Worm (Caenorhabditis elegans): ENCODE data around the gene gkow-1.

gkow-1 gene

DNA sequence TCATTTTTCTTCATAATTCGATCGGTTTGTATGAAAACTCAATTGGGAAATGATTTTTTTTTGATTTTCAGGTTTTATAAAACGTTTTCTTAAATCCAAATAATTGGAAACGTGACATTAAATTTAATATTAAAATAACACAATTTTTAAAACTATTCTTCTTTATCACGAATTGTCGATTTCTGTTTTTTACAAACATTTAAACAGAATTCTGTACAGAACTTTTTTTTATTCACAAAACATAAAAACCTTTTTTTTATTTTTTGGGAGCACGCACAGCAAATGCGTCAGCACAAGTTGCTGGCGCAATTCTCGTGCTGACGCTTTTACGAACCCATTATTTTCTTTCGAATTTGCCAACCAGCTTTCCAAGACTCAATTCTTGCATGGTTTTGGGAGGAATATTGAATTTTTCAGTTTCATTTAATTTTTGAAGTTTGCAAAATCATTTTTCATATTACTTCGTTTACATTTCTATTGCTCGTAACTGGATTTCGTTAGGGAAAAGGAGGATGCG lies 15.9 kb downstream of the gkow-1 start, which contains the start of gene mpz-5 (continued):
- peak; percentile 9 for TF ChIP-seq ama-1 (optimal IDR thresholded peaks at IDR 0.05)
- TF ChIP-seq elt-1 (tag; optimal IDR thresholded peaks at IDR 0.05), result no peak
- TF ChIP-seq ztf-1 (GFP tag; conservative IDR thresholded peaks at IDR 0.05), result no peak
- TF ChIP-seq unc-55 (GFP tag; optimal IDR thresholded peaks at IDR 0.05), result peak; percentile 78
- no peak for TF ChIP-seq unc-62 (GFP tag; optimal IDR thresholded peaks at IDR 0.05)
- peak; percentile 83 for TF ChIP-seq gmeb-1 (tag; optimal IDR thresholded peaks at IDR 0.05)
- TF ChIP-seq peb-1 (tag; optimal IDR thresholded peaks at IDR 0.05), result no peak
- no peak for TF ChIP-seq Y55F3AM.14 (GFP tag; optimal IDR thresholded peaks at IDR 0.05)
- peak; percentile 46 for TF ChIP-seq fos-1 (tag; optimal IDR thresholded peaks at IDR 0.05)
- TF ChIP-seq lin-39 (tag; optimal IDR thresholded peaks at IDR 0.05), result no peak
- TF ChIP-seq lsy-2 (tag; optimal IDR thresholded peaks at IDR 0.05), result peak; percentile 72 to 87
- no peak for TF ChIP-seq mbf-1 (tag; optimal IDR thresholded peaks at IDR 0.05)
- TF ChIP-seq nhr-10 (tag; optimal IDR thresholded peaks at IDR 0.05), result no peak
- TF ChIP-seq nhr-237 (tag; optimal IDR thresholded peaks at IDR 0.05), result no peak
- no peak for TF ChIP-seq snpc-4 (tag; optimal IDR thresholded peaks at IDR 0.05)
- TF ChIP-seq unc-39 (tag; optimal IDR thresholded peaks at IDR 0.05), result no peak
- TF ChIP-seq nhr-77 (tag; optimal IDR thresholded peaks at IDR 0.05), result no peak
- peak; percentile 92 for TF ChIP-seq C34F6.9 (tag; optimal IDR thresholded peaks at IDR 0.05)
- TF ChIP-seq nhr-25 (tag; optimal IDR thresholded peaks at IDR 0.05), result peak; percentile 80
- no peak for TF ChIP-seq ceh-82 (tag; optimal IDR thresholded peaks at IDR 0.05)
- no peak for TF ChIP-seq zag-1 (tag; optimal IDR thresholded peaks at IDR 0.05)
- TF ChIP-seq dmd-4 (tag; optimal IDR thresholded peaks at IDR 0.05), result no peak
- peak; percentile 17 for TF ChIP-seq nhr-21 (tag; optimal IDR thresholded peaks at IDR 0.05)

DNA sequence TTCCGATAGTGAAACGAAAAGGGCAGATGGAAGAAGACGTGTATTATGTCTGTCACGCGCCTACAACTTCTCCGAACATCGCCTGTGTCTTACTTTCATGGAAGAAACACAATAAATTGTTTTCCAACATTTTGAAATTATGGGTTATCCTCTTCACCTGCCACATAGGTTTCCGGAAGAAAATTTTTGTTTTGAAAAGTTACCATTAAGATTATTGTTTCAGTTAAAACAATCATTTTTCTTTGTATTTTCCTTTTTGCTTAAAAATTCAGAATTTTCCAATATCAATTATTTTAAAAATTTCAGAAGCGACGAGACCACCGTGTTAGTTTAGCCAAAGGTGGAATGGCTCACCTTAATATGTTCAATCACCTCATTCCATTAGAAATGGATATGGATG lies 16.7 kb downstream of the gkow-1 start, which contains the start of gene mask-1:
TSS of gene mask-1 (plus strand) at position 301 of the 400 bp plus-strand sequence.
- no peak for TF ChIP-seq mab-5 (tag; optimal IDR thresholded peaks at IDR 0.05)
- TF ChIP-seq nhr-6 (tag; optimal IDR thresholded peaks at IDR 0.05), result no peak
- no peak for TF ChIP-seq sma-3 (GFP tag; optimal IDR thresholded peaks at IDR 0.05)
- no peak for TF ChIP-seq mdl-1 (tag; optimal IDR thresholded peaks at IDR 0.05)
- TF ChIP-seq unc-62 (GFP tag; optimal IDR thresholded peaks at IDR 0.05), result no peak
- no peak for TF ChIP-seq nhr-23 (tag; optimal IDR thresholded peaks at IDR 0.05)
- no peak for TF ChIP-seq lin-11 (tag; optimal IDR thresholded peaks at IDR 0.05)
- no peak for TF ChIP-seq alr-1 (tag; optimal IDR thresholded peaks at IDR 0.05)
- TF ChIP-seq lin-39 (tag; optimal IDR thresholded peaks at IDR 0.05), result no peak
- TF ChIP-seq crh-2 (tag; optimal IDR thresholded peaks at IDR 0.05), result no peak
- no peak for TF ChIP-seq nhr-129 (tag; optimal IDR thresholded peaks at IDR 0.05)
- TF ChIP-seq ceh-82 (tag; optimal IDR thresholded peaks at IDR 0.05), result no peak

DNA sequence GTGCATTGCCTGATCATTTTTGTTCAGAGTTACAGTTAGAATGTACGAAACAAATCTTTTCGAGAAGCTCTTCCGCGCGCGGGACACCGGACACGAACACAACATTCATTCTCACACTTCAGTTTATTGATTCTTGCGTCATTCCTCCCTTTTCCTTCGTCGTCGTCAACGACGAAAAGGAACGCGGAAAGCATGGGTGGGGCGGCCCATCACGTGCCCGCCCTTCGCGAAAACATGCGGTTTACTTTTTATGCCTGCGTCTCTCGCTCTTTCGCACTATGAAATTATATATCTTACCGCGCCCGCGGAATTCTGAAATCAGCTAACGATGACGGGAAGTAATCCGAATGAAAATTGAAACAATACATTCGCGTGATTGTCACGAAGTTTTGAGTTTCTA lies 22.7 kb downstream of the gkow-1 start:
- TF ChIP-seq R02D3.7 (tag; optimal IDR thresholded peaks at IDR 0.05) (no peak), ceh-16 (tag; optimal IDR thresholded peaks at IDR 0.05) (no peak), lin-11 (tag; optimal IDR thresholded peaks at IDR 0.05) (peak; percentile 40), nhr-12 (tag; optimal IDR thresholded peaks at IDR 0.05) (no peak), mab-5 (tag; optimal IDR thresholded peaks at IDR 0.05) (no peak), nhr-10 (tag; optimal IDR thresholded peaks at IDR 0.05) (no peak), nhr-129 (tag; optimal IDR thresholded peaks at IDR 0.05) (peak; percentile 66), fos-1 (tag; optimal IDR thresholded peaks at IDR 0.05) (no peak), aly-2 (tag; optimal IDR thresholded peaks at IDR 0.05) (no peak), lin-39 (tag; optimal IDR thresholded peaks at IDR 0.05) (no peak), gmeb-1 (tag; optimal IDR thresholded peaks at IDR 0.05) (no peak), nhr-21 (tag; optimal IDR thresholded peaks at IDR 0.05) (peak; percentile 71), Y55F3AM.14 (GFP tag; optimal IDR thresholded peaks at IDR 0.05) (no peak), alr-1 (tag; optimal IDR thresholded peaks at IDR 0.05) (no peak), mdl-1 (tag; optimal IDR thresholded peaks at IDR 0.05) (peak; percentile 1 to 76), elt-1 (tag; optimal IDR thresholded peaks at IDR 0.05) (no peak), nhr-23 (tag; optimal IDR thresholded peaks at IDR 0.05) (no peak), blmp-1 (tag; optimal IDR thresholded peaks at IDR 0.05; ENCODE audit: insufficient read depth) (no peak), mbf-1 (tag; optimal IDR thresholded peaks at IDR 0.05) (no peak), sma-3 (GFP tag; optimal IDR thresholded peaks at IDR 0.05) (peak; percentile 53), nhr-25 (tag; optimal IDR thresholded peaks at IDR 0.05) (peak; percentile 55), snpc-4 (tag; optimal IDR thresholded peaks at IDR 0.05) (peak; percentile 24), dmd-4 (tag; optimal IDR thresholded peaks at IDR 0.05) (no peak), sma-9 (GFP tag; optimal IDR thresholded peaks at IDR 0.05) (peak; percentile 63), sma-9 (tag; optimal IDR thresholded peaks at IDR 0.05) (no peak), nhr-237 (tag; optimal IDR thresholded peaks at IDR 0.05) (no peak), sem-4 (tag; optimal IDR thresholded peaks at IDR 0.05) (peak; percentile 23), lsy-2 (tag; optimal IDR thresholded peaks at IDR 0.05) (peak in 1 of 2 experiments; percentile 65), ZK546.5 (tag; optimal IDR thresholded peaks at IDR 0.05) (no peak), ztf-1 (GFP tag; conservative IDR thresholded peaks at IDR 0.05) (no peak), zag-1 (tag; optimal IDR thresholded peaks at IDR 0.05) (no peak), elt-3 (tag; optimal IDR thresholded peaks at IDR 0.05) (no peak), unc-39 (tag; optimal IDR thresholded peaks at IDR 0.05) (no peak), C34F6.9 (tag; optimal IDR thresholded peaks at IDR 0.05) (peak; percentile 79), crh-2 (tag; optimal IDR thresholded peaks at IDR 0.05) (peak; percentile 41), nhr-11 (tag; optimal IDR thresholded peaks at IDR 0.05) (no peak), ztf-11 (tag; optimal IDR thresholded peaks at IDR 0.05) (no peak), unc-62 (GFP tag; optimal IDR thresholded peaks at IDR 0.05) (no peak), ceh-82 (tag; optimal IDR thresholded peaks at IDR 0.05) (no peak)

Measured in whole organism, L2 larva.